Fruit fly (Drosophila melanogaster) whole organism, embryonic: ENCODE measurements around the gene CG2145.
A peak's percentile ranks its signal among the peaks of the same experiment; 100 is the strongest.

Source experiments
- ATbp ChIP-seq: fragments of 200-800 bp; sonication (Bioruptor generic); optimal IDR thresholded peaks from 2 replicates; lab custom pipeline; 2017; ENCODE audit warnings: missing biosample characterization, mild to moderate bottlenecking, missing genetic modification characterization, missing genetic modification reagents
- Antp ChIP-seq: fragments of 200-800 bp; sonication (Bioruptor generic); optimal IDR thresholded peaks from 3 replicates; lab custom pipeline; 2016; ENCODE audit warnings: missing biosample characterization, missing genetic modification characterization
- Bdp1 ChIP-seq: fragments of 200-800 bp; sonication (Bioruptor generic); optimal IDR thresholded peaks from 3 replicates; lab custom pipeline; 2016; ENCODE audit warnings: missing biosample characterization, missing genetic modification characterization
- Blimp-1 ChIP-seq: fragments of 200-800 bp; sonication (Bioruptor generic); optimal IDR thresholded peaks from 3 replicates; lab custom pipeline; 2018; ENCODE audit warnings: missing biosample characterization, missing genetic modification characterization, mild to moderate bottlenecking, moderate library complexity, missing genetic modification reagents
- CG10431 ChIP-seq: fragments of 200-800 bp; sonication (Bioruptor generic); optimal IDR thresholded peaks from 3 replicates; lab custom pipeline; 2018; ENCODE audit warnings: missing biosample characterization, mild to moderate bottlenecking, missing genetic modification characterization
- CG10979 ChIP-seq: fragments of 200-800 bp; sonication (Bioruptor generic); optimal IDR thresholded peaks from 2 replicates; lab custom pipeline; 2018; ENCODE audit warnings: missing biosample characterization, mild to moderate bottlenecking, missing genetic modification characterization, moderate library complexity
- CG11456 ChIP-seq: fragments of 200-800 bp; sonication (Bioruptor generic); IDR thresholded peaks from 3 replicates; pipeline ENCODE4 v1.3.6; 2022; ENCODE audit warnings: missing biosample characterization, missing genetic modification characterization
- CG11560 ChIP-seq: fragments of 200-800 bp; sonication (Bioruptor generic); IDR thresholded peaks from 3 replicates; pipeline ENCODE4 v1.3.6; 2022; ENCODE audit warnings: missing biosample characterization, missing genetic modification characterization
- CG12219 ChIP-seq: fragments of 200-800 bp; sonication (Bioruptor generic); optimal IDR thresholded peaks from 3 replicates; lab custom pipeline; 2018; ENCODE audit warnings: missing biosample characterization, mild to moderate bottlenecking, missing genetic modification characterization
- CG1233 ChIP-seq: fragments of 200-800 bp; sonication (Bioruptor generic); optimal IDR thresholded peaks from 4 replicates; lab custom pipeline; 2018; ENCODE audit warnings: missing biosample characterization, mild to moderate bottlenecking, missing genetic modification characterization
- CG17328 ChIP-seq: fragments of 200-800 bp; sonication (Bioruptor generic); IDR thresholded peaks from 2 replicates; pipeline ENCODE4 v1.3.6; 2022; ENCODE audit warnings: missing biosample characterization, missing genetic modification characterization
- CG17568 ChIP-seq: fragments of 200-800 bp; sonication (Bioruptor generic); optimal IDR thresholded peaks from 2 replicates; lab custom pipeline; 2018; ENCODE audit warnings: missing biosample characterization, mild to moderate bottlenecking, missing genetic modification characterization, moderate library complexity
- CG17802 ChIP-seq: fragments of 200-800 bp; sonication (Bioruptor generic); optimal IDR thresholded peaks from 2 replicates; lab custom pipeline; 2018; ENCODE audit warnings: missing biosample characterization, mild to moderate bottlenecking, missing genetic modification characterization, moderate library complexity
- CG2889 ChIP-seq: fragments of 200-800 bp; sonication (Bioruptor generic); IDR thresholded peaks from 3 replicates; pipeline ENCODE4 v1.3.6; 2022; ENCODE audit warnings: missing biosample characterization, missing genetic modification characterization
- CG30431 ChIP-seq: fragments of 200-800 bp; sonication (Bioruptor generic); optimal IDR thresholded peaks from 2 replicates; lab custom pipeline; 2017; ENCODE audit warnings: missing biosample characterization, missing genetic modification characterization
- CG3847 ChIP-seq: fragments of 200-800 bp; sonication (Bioruptor generic); IDR thresholded peaks from 2 replicates; pipeline ENCODE4 v1.3.6; 2022; ENCODE audit warnings: missing biosample characterization, missing genetic modification characterization
- CG6272 ChIP-seq: fragments of 200-800 bp; sonication (Bioruptor generic); IDR thresholded peaks from 2 replicates; pipeline ENCODE4 v1.3.6; 2022; ENCODE audit warnings: missing biosample characterization, missing genetic modification characterization
- CG6689 ChIP-seq: fragments of 200-800 bp; sonication (Bioruptor generic); IDR thresholded peaks from 2 replicates; pipeline ENCODE4 v1.3.6; 2022; ENCODE audit warnings: missing biosample characterization, missing genetic modification characterization
- CG6791 ChIP-seq: fragments of 200-800 bp; sonication (Bioruptor generic); IDR thresholded peaks from 3 replicates; pipeline ENCODE4 v1.3.6; 2022; ENCODE audit warnings: missing biosample characterization, missing genetic modification characterization; ENCODE audit not compliant: partially characterized antibody
- CG8089 ChIP-seq: fragments of 200-800 bp; sonication (Bioruptor generic); optimal IDR thresholded peaks from 3 replicates; lab custom pipeline; 2016; ENCODE audit warnings: missing biosample characterization, missing genetic modification characterization
- CG8281 ChIP-seq: fragments of 200-800 bp; sonication (Bioruptor generic); optimal IDR thresholded peaks from 2 replicates; lab custom pipeline; 2018; ENCODE audit warnings: missing biosample characterization, mild to moderate bottlenecking, missing genetic modification characterization, moderate library complexity
- CG8765 ChIP-seq: fragments of 200-800 bp; sonication (Bioruptor generic); IDR thresholded peaks from 2 replicates; pipeline ENCODE4 v1.3.6; 2022; ENCODE audit warnings: missing biosample characterization, missing genetic modification characterization
- Camta ChIP-seq: fragments of 200-800 bp; sonication (Bioruptor generic); optimal IDR thresholded peaks from 2 replicates; lab custom pipeline; 2016; ENCODE audit warnings: missing biosample characterization, missing genetic modification characterization
- H15 ChIP-seq: fragments of 200-800 bp; sonication (Bioruptor generic); IDR thresholded peaks from 3 replicates; pipeline ENCODE4 v1.3.6; 2022; ENCODE audit warnings: missing biosample characterization, missing genetic modification characterization
- HLH4C ChIP-seq: fragments of 200-800 bp; sonication (Bioruptor generic); IDR thresholded peaks from 3 replicates; pipeline ENCODE4 v1.3.6; 2022; ENCODE audit warnings: missing biosample characterization, missing genetic modification characterization; ENCODE audit not compliant: partially characterized antibody
- Hr3 ChIP-seq: fragments of 200-800 bp; sonication (Bioruptor generic); optimal IDR thresholded peaks from 3 replicates; lab custom pipeline; 2016; ENCODE audit warnings: missing biosample characterization, missing genetic modification characterization
- Optix ChIP-seq: fragments of 200-800 bp; sonication (Bioruptor generic); IDR thresholded peaks from 3 replicates; pipeline ENCODE4 v1.3.6; 2022; ENCODE audit warnings: missing biosample characterization, missing genetic modification characterization
- Poxn ChIP-seq: fragments of 200-800 bp; sonication (Bioruptor generic); IDR thresholded peaks from 2 replicates; pipeline ENCODE4 v1.3.6; 2022; ENCODE audit warnings: missing biosample characterization, missing genetic modification characterization
- Six4 ChIP-seq: fragments of 200-800 bp; sonication (Bioruptor generic); optimal IDR thresholded peaks from 2 replicates; lab custom pipeline; 2016; ENCODE audit warnings: missing biosample characterization, missing genetic modification characterization
- Sox102F ChIP-seq: fragments of 200-800 bp; sonication (Bioruptor generic); optimal IDR thresholded peaks from 2 replicates; lab custom pipeline; 2018; ENCODE audit warnings: missing biosample characterization, mild to moderate bottlenecking, missing genetic modification characterization, moderate library complexity
- ci ChIP-seq: fragments of 200-800 bp; sonication (Bioruptor generic); IDR thresholded peaks from 3 replicates; pipeline ENCODE4 v1.3.6; 2022; ENCODE audit warnings: missing biosample characterization, missing genetic modification characterization
- corto ChIP-seq: fragments of 200-800 bp; sonication (Bioruptor generic); optimal IDR thresholded peaks from 2 replicates; lab custom pipeline; 2016; ENCODE audit warnings: missing biosample characterization, mild to moderate bottlenecking, missing genetic modification characterization, moderate library complexity
- gcm2 ChIP-seq: fragments of 200-800 bp; sonication (Bioruptor generic); optimal IDR thresholded peaks from 2 replicates; lab custom pipeline; 2016; ENCODE audit warnings: missing biosample characterization, missing genetic modification characterization
- hkb ChIP-seq, 2 experiments: fragments of 200-800 bp in 1 of 2; fragments of >200 bp in 1 of 2; sonication (Bioruptor generic) in 1 of 2; IDR thresholded peaks in 1 of 2; optimal IDR thresholded peaks in 1 of 2; 2 replicates each; pipeline versions ENCODE4 v1.3.6 to Lab custom; 2017 to 2022; ENCODE audit warnings: missing biosample characterization in 1 of 2, missing genetic modification characterization in 1 of 2
- inv ChIP-seq: fragments of 200-800 bp; sonication (Bioruptor generic); IDR thresholded peaks from 2 replicates; pipeline ENCODE4 v1.3.6; 2022; ENCODE audit warnings: missing biosample characterization, missing genetic modification characterization; ENCODE audit not compliant: partially characterized antibody
- kah ChIP-seq: fragments of 200-800 bp; sonication (Bioruptor generic); optimal IDR thresholded peaks from 2 replicates; lab custom pipeline; 2018; ENCODE audit warnings: missing biosample characterization, mild to moderate bottlenecking, missing genetic modification characterization
- mirr ChIP-seq: fragments of 200-800 bp; sonication (Bioruptor generic); optimal IDR thresholded peaks from 3 replicates; lab custom pipeline; 2018; ENCODE audit warnings: missing biosample characterization, mild to moderate bottlenecking, missing genetic modification characterization
- mld ChIP-seq: fragments of 200-800 bp; sonication (Bioruptor generic); IDR thresholded peaks from 3 replicates; pipeline ENCODE4 v1.3.6; 2022; ENCODE audit warnings: missing biosample characterization, missing genetic modification characterization; ENCODE audit not compliant: partially characterized antibody
- repo ChIP-seq: fragments of 200-800 bp; sonication (Bioruptor generic); optimal IDR thresholded peaks from 2 replicates; lab custom pipeline; 2016; ENCODE audit warnings: missing biosample characterization, missing genetic modification characterization
- sc ChIP-seq, 3 experiments: fragments of >200 bp in 2 of 3; fragments of 200-800 bp in 1 of 3; sonication (Bioruptor generic) in 1 of 3; optimal IDR thresholded peaks; 2 replicates in 2 of 3; 3 replicates in 1 of 3; lab custom pipeline; 2017; ENCODE audit warnings: mild to moderate bottlenecking in 1 of 3, missing biosample characterization in 1 of 3, missing genetic modification characterization in 1 of 3, missing genetic modification reagents in 1 of 3
- sd ChIP-seq: fragments of 200-800 bp; sonication (Bioruptor generic); optimal IDR thresholded peaks from 3 replicates; lab custom pipeline; 2018; ENCODE audit warnings: missing biosample characterization, mild to moderate bottlenecking, missing genetic modification characterization, moderate library complexity
- sens ChIP-seq: fragments of 200-800 bp; sonication (Bioruptor generic); peaks from one replicate; lab custom pipeline; 2016; ENCODE audit warnings: missing biosample characterization, missing genetic modification characterization
- sima ChIP-seq: fragments of 200-800 bp; sonication (Bioruptor generic); optimal IDR thresholded peaks from 2 replicates; lab custom pipeline; 2016; ENCODE audit warnings: missing biosample characterization, missing genetic modification characterization
- sug ChIP-seq: fragments of 200-800 bp; optimal IDR thresholded peaks from 2 replicates; lab custom pipeline; 2019; ENCODE audit warnings: missing biosample characterization, mild to moderate bottlenecking, missing genetic modification characterization, moderate library complexity
- tup ChIP-seq: fragments of 200-800 bp; sonication (Bioruptor generic); optimal IDR thresholded peaks from 2 replicates; lab custom pipeline; 2016; ENCODE audit warnings: missing biosample characterization, mild to moderate bottlenecking, missing genetic modification characterization, moderate library complexity

CG2145 gene

dm6 chrX:10952386-10952785, 25.2 kb downstream of the CG2145 start, which contains the start of gene Rab9Fb:
Gene Rab9Fb, minus strand, starts transcription at chrX:10952486.
- TF ChIP-seq CG8089 (GFP tag; lab: Kevin White, UChicago) (no peak), CG6791 (GFP tag; lab: Robert Waterston, UW) (no peak), CG8281 (tag; lab: Kevin White, UChicago) (no peak), H15 (GFP tag; lab: Robert Waterston, UW) (no peak), Hr3 (no peak), hkb (optimal IDR thresholded peaks at IDR 0.05; lab: Kevin White, UChicago) (no peak), hkb (GFP tag; IDR thresholded peaks at IDR 0.05; lab: Robert Waterston, UW) (no peak), corto (no peak), mld (GFP tag; lab: Robert Waterston, UW) (no peak), gcm2 (GFP tag; lab: Kevin White, UChicago) (no peak), CG10979 (tag; lab: Kevin White, UChicago) (no peak), CG12219 (GFP tag; lab: Kevin White, UChicago) (no peak)
- TF ChIP-seq, all 482 proteins: peak for 0

dm6 chrX:10953240-10953639, 26.0 kb downstream of the CG2145 start:
- no peak for TF ChIP-seq Six4 (GFP tag; lab: Kevin White, UChicago)
- TF ChIP-seq CG17802 (tag; lab: Kevin White, UChicago) = no peak
- TF ChIP-seq sd (tag; lab: Kevin White, UChicago) = no peak
- TF ChIP-seq Camta (GFP tag; lab: Kevin White, UChicago) = no peak
- no peak for TF ChIP-seq sc (optimal IDR thresholded peaks at IDR 0.05; lab: Kevin White, UChicago)
- TF ChIP-seq sc (GFP tag; optimal IDR thresholded peaks at IDR 0.05; lab: Kevin White, UChicago) = no peak
- no peak for TF ChIP-seq tup
- peak; percentile 23 for TF ChIP-seq Blimp-1 (GFP tag; lab: Kevin White, UChicago)
- no peak for TF ChIP-seq sima (GFP tag; lab: Kevin White, UChicago)
- TF ChIP-seq CG8765 = no peak
- TF ChIP-seq sug (tag; lab: Kevin White, UChicago) = no peak
- no peak for TF ChIP-seq CG30431
- peak; percentile 15 for TF ChIP-seq ATbp (GFP tag; lab: Kevin White, UChicago)
- TF ChIP-seq Bdp1 (GFP tag; lab: Kevin White, UChicago) = no peak
- no peak for TF ChIP-seq HLH4C
- TF ChIP-seq Sox102F (GFP tag; lab: Kevin White, UChicago) = peak; percentile 57
- no peak for TF ChIP-seq CG17568
- TF ChIP-seq Optix (GFP tag; lab: Robert Waterston, UW) = no peak
- no peak for TF ChIP-seq inv (GFP tag; lab: Robert Waterston, UW)
- TF ChIP-seq CG6689 (GFP tag; lab: Robert Waterston, UW) = no peak
- TF ChIP-seq sens = peak; percentile 39
- no peak for TF ChIP-seq CG2889 (GFP tag; lab: Robert Waterston, UW)
- TF ChIP-seq mirr = no peak
- no peak for TF ChIP-seq repo (GFP tag; lab: Kevin White, UChicago)
- no peak for TF ChIP-seq CG17328
- TF ChIP-seq CG10431 (GFP tag; lab: Kevin White, UChicago) = no peak
- no peak for TF ChIP-seq CG3847 (GFP tag; lab: Robert Waterston, UW)
- no peak for TF ChIP-seq kah
- TF ChIP-seq ci = no peak
- TF ChIP-seq CG11560 = no peak
- TF ChIP-seq Antp (GFP tag; lab: Kevin White, UChicago) = no peak
- TF ChIP-seq CG11456 (GFP tag; lab: Robert Waterston, UW) = no peak
- TF ChIP-seq CG6272 (GFP tag; lab: Robert Waterston, UW) = no peak
- TF ChIP-seq CG1233 (GFP tag; lab: Kevin White, UChicago) = no peak
- no peak for TF ChIP-seq Poxn
